Fruit fly (Drosophila melanogaster) whole organism, prepupa: ENCODE data around the gene CG12480.

Experiments used
- CG16779 ChIP-seq: fragments of 200-800 bp; sonication (Bioruptor generic); optimal IDR thresholded peaks from 3 replicates; lab custom pipeline; 2017; ENCODE audit warnings: missing biosample characterization, mild to moderate bottlenecking, missing genetic modification characterization
- CG3919 ChIP-seq: fragments of 200-800 bp; sonication (Bioruptor generic); optimal IDR thresholded peaks from 3 replicates; lab custom pipeline; 2016; ENCODE audit warnings: missing biosample characterization, missing genetic modification characterization
- CG6163 ChIP-seq: fragments of 200-800 bp; sonication (Bioruptor generic); IDR thresholded peaks from 3 replicates; pipeline ENCODE4 v1.3.6; 2022; ENCODE audit warnings: missing biosample characterization, missing genetic modification characterization
- Ets96B ChIP-seq: fragments of 200-800 bp; optimal IDR thresholded peaks from 2 replicates; lab custom pipeline; 2019; ENCODE audit warnings: missing biosample characterization, mild to moderate bottlenecking, missing genetic modification characterization, moderate library complexity
- Gug ChIP-seq: fragments of 200-800 bp; sonication (Bioruptor generic); IDR thresholded peaks from 2 replicates; pipeline ENCODE4 v1.3.6; 2022; ENCODE audit warnings: missing biosample characterization, missing genetic modification characterization
- Sox102F ChIP-seq: fragments of 200-800 bp; sonication (Bioruptor generic); optimal IDR thresholded peaks from 2 replicates; lab custom pipeline; 2016; ENCODE audit warnings: missing biosample characterization, mild to moderate bottlenecking, missing genetic modification characterization
- Sox14 ChIP-seq: fragments of 200-800 bp; sonication (Bioruptor generic); optimal IDR thresholded peaks from 3 replicates; lab custom pipeline; 2016; ENCODE audit warnings: missing biosample characterization, missing genetic modification characterization
- topi ChIP-seq: fragments of 200-800 bp; sonication (Bioruptor generic); optimal IDR thresholded peaks from 3 replicates; lab custom pipeline; 2016; ENCODE audit warnings: missing biosample characterization, missing genetic modification characterization

DNA sequence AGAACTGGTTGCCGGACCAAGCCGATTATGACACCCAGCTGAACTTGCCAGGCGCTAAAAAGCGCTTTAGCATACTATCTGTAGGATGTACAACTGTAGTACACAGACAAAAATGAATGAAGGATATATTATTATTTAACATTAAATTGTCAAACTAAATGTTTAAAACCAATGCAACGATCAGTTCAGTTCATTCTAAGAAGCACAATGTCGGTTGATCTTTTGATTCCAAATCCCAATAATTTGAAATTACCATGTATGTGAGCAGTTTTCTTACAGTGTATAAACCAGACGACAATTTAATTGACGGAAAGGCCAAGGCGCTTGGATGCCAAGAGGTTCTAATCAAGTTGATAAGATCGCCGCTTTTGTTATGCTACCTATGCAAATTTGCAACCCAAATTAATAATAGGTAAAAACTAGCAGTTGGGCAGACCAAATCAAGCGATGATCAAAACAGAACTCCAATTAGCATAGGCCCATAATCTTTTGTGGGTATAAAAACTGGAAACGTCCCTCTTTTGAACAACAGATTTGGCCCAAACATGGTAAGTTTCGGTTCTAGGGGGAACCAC, at the start of gene CG12480:
- TF ChIP-seq Gug (GFP tag; lab: Robert Waterston, UW) = no peak
- TF ChIP-seq CG3919 (GFP tag; lab: Kevin White, UChicago) = peak; percentile 7
- no peak for TF ChIP-seq Ets96B (tag; lab: Kevin White, UChicago)
- TF ChIP-seq Sox14 (GFP tag; lab: Kevin White, UChicago) = no peak
- no peak for TF ChIP-seq Sox102F (GFP tag; lab: Kevin White, UChicago)
- TF ChIP-seq CG16779 (tag; lab: Kevin White, UChicago) = no peak
- no peak for TF ChIP-seq CG6163
- TF ChIP-seq topi = no peak
